Fruit fly (Drosophila melanogaster): ENCODE data around the gene CG3592.
A peak's percentile ranks its signal among the peaks of the same experiment; 100 is the strongest.

The CG3592 gene

DNA sequence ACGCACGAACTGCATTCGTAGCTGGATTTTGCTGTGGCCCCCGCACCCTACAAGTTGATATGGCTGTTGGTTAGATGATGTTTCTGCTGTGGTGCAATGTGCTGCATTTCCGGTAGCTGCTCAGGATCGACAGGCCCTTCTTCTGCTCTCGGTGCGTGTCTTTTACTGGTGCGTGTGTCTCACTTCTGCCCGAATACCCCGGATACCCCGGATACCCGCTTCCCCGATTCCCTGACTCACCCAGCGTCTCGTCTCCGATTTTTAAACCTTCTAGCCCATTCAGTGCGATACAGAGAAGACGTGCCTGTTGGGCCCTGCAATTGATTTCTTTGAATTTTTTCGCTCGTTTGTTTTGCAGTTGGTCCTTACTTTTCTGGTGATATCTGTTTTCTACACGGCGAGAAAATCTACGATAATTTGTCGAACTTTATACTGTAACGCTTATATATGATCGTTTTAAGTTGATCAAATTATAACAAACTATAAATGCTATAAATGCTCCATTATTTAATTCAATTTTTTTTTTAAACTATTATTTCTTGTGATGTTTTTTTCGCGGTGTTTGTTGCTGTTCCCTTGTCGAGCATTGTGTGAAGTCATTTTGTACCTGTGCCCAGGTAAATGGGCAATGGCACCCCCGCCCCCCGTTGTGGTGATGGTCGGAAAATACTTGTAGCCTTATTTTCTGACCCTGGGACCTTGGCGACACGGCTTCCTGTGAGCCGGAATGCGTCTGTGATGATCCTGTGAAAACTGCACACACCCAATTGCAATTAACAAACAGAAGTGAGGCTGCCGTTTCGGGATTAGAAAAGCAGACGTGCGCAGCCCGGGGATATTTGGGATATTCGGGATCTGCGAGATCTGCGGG is 50.2 kb downstream of the CG3592 start (continued):
- TF ChIP-seq dan (GFP tag; IDR thresholded peaks at IDR 0.05): no peak
- TF ChIP-seq croc (GFP tag; conservative IDR thresholded peaks at IDR 0.05): peak; percentile 49
- peak; percentile 41 for TF ChIP-seq CoRest (tag; optimal IDR thresholded peaks at IDR 0.05)
- peak; percentile 48 for TF ChIP-seq Nf-YB (GFP tag; optimal IDR thresholded peaks at IDR 0.05)
- TF ChIP-seq trh (GFP tag; optimal IDR thresholded peaks at IDR 0.05): peak; percentile 12
- TF ChIP-seq row (GFP tag; IDR thresholded peaks at IDR 0.05): peak; percentile 47; the same call in 2 of the 3 replicates
- TF ChIP-seq p53 (GFP tag; optimal IDR thresholded peaks at IDR 0.05): no peak
- TF ChIP-seq rib (GFP tag; IDR thresholded peaks at IDR 0.05): no peak
- TF ChIP-seq tap (tag; optimal IDR thresholded peaks at IDR 0.05): no peak
- peak; percentile 27 to 35 for TF ChIP-seq Pdp1 (GFP tag; optimal IDR thresholded peaks at IDR 0.05)
- no peak for TF ChIP-seq so (GFP tag; IDR thresholded peaks at IDR 0.05)
- no peak for TF ChIP-seq pfk (GFP tag; optimal IDR thresholded peaks at IDR 0.05)
- TF ChIP-seq CG10267 (tag; optimal IDR thresholded peaks at IDR 0.05): peak; percentile 79
- TF ChIP-seq ham (GFP tag; IDR thresholded peaks at IDR 0.05): no peak
- TF ChIP-seq dati (GFP tag; IDR thresholded peaks at IDR 0.05): no peak
- TF ChIP-seq stwl (tag; optimal IDR thresholded peaks at IDR 0.05): peak; percentile 48
- peak; percentile 55 for TF ChIP-seq CG6813 (GFP tag; optimal IDR thresholded peaks at IDR 0.05)
- TF ChIP-seq CG13123 (GFP tag; optimal IDR thresholded peaks at IDR 0.05): no peak
- peak; percentile 11 for TF ChIP-seq Hr3 (GFP tag; optimal IDR thresholded peaks at IDR 0.05)
- TF ChIP-seq sna (GFP tag; IDR thresholded peaks at IDR 0.05; ENCODE audit: partially characterized antibody): no peak
- no peak for TF ChIP-seq hbn (GFP tag; IDR thresholded peaks at IDR 0.05; ENCODE audit: partially characterized antibody)
- peak; percentile 92 for TF ChIP-seq dmrt11E (tag; optimal IDR thresholded peaks at IDR 0.05)
- no peak for TF ChIP-seq Adf1 (GFP tag; IDR thresholded peaks at IDR 0.05)
- TF ChIP-seq Dip2 (GFP tag; IDR thresholded peaks at IDR 0.05): no peak
- TF ChIP-seq CG4730 (GFP tag; IDR thresholded peaks at IDR 0.05): no peak
- no peak for TF ChIP-seq CG10543 (GFP tag; optimal IDR thresholded peaks at IDR 0.05)
- peak; percentile 2 for TF ChIP-seq CG5245 (GFP tag; optimal IDR thresholded peaks at IDR 0.05)
- TF ChIP-seq HLH54F (GFP tag; optimal IDR thresholded peaks at IDR 0.05): no peak
- TF ChIP-seq CG9437 (GFP tag; optimal IDR thresholded peaks at IDR 0.05): no peak
- no peak for TF ChIP-seq Vsx1 (GFP tag; optimal IDR thresholded peaks at IDR 0.05)
- no peak for TF ChIP-seq z (GFP tag; IDR thresholded peaks at IDR 0.05)
- no peak for TF ChIP-seq HmgD (GFP tag; optimal IDR thresholded peaks at IDR 0.05)
- TF ChIP-seq CG15696 (tag; optimal IDR thresholded peaks at IDR 0.05): peak; percentile 97
- peak; percentile 50 for TF ChIP-seq twi (tag; optimal IDR thresholded peaks at IDR 0.05)
- peak; percentile 81 for TF ChIP-seq Xrp1 (GFP tag; IDR thresholded peaks at IDR 0.05)
- TF ChIP-seq HHEX (GFP tag; optimal IDR thresholded peaks at IDR 0.05): no peak
- TF ChIP-seq kah (GFP tag; optimal IDR thresholded peaks at IDR 0.05): no peak
- TF ChIP-seq dmrt99B (tag; optimal IDR thresholded peaks at IDR 0.05): no peak
- no peak for TF ChIP-seq CG15514 (GFP tag; optimal IDR thresholded peaks at IDR 0.05)
- no peak for TF ChIP-seq Fer3 (tag; optimal IDR thresholded peaks at IDR 0.05)
- peak; percentile 12 for TF ChIP-seq gcm (GFP tag; optimal IDR thresholded peaks at IDR 0.05)
- no peak for TF ChIP-seq CG1024 (GFP tag; IDR thresholded peaks at IDR 0.05)
- TF ChIP-seq pho (GFP tag; optimal IDR thresholded peaks at IDR 0.05): no peak
- TF ChIP-seq nmo (GFP tag; optimal IDR thresholded peaks at IDR 0.05): peak; percentile 67
- peak; percentile 33 for TF ChIP-seq NC2β (GFP tag; optimal IDR thresholded peaks at IDR 0.05)
- no peak for TF ChIP-seq MTF-1 (GFP tag; optimal IDR thresholded peaks at IDR 0.05; ENCODE audit: borderline replicate concordance)
- TF ChIP-seq CG6765 (GFP tag; optimal IDR thresholded peaks at IDR 0.05): no peak
- TF ChIP-seq Blimp-1 (GFP tag; optimal IDR thresholded peaks at IDR 0.05): no peak
